Worm (Caenorhabditis elegans) whole organism, L2 larva: ENCODE measurements around the gene F59G1.8.
A peak's percentile ranks its signal among the peaks of the same experiment; 100 is the strongest.

Experiments used
- C34F6.9 ChIP-seq: fragments of 150-350 bp; optimal IDR thresholded peaks from 2 replicates; lab custom pipeline; 2014; ENCODE audit warnings: missing biosample characterization, missing genetic modification characterization
- R02D3.7 ChIP-seq: fragments of 150-350 bp; optimal IDR thresholded peaks from 2 replicates; lab custom pipeline; 2014; ENCODE audit warnings: missing biosample characterization, missing genetic modification characterization
- Y55F3AM.14 ChIP-seq: fragments of 200-800 bp; sonication (Bioruptor generic); optimal IDR thresholded peaks from 2 replicates; lab custom pipeline; 2018; ENCODE audit warnings: mild to moderate bottlenecking, missing genetic modification characterization, missing compliant biosample characterization
- ZK546.5 ChIP-seq: sonication (generic microtip); optimal IDR thresholded peaks from 2 replicates; lab custom pipeline; 2017; ENCODE audit warnings: missing biosample characterization, missing genetic modification characterization
- alr-1 ChIP-seq: fragments of 150-350 bp; optimal IDR thresholded peaks from 2 replicates; lab custom pipeline; 2014; ENCODE audit warnings: missing biosample characterization, missing genetic modification characterization
- aly-2 ChIP-seq: fragments of 150-350 bp; optimal IDR thresholded peaks from 2 replicates; lab custom pipeline; 2014; ENCODE audit warnings: missing biosample characterization, missing genetic modification characterization
- blmp-1 ChIP-seq: sonication (generic microtip); optimal IDR thresholded peaks from 2 replicates; lab custom pipeline; 2017; ENCODE audit warnings: missing genetic modification characterization, mild to moderate bottlenecking, missing compliant biosample characterization, antibody characterized with exemption, moderate library complexity; ENCODE audit not compliant: insufficient read depth
- ceh-16 ChIP-seq: fragments of 150-350 bp; optimal IDR thresholded peaks from 2 replicates; lab custom pipeline; 2014; ENCODE audit warnings: missing biosample characterization, missing genetic modification characterization
- crh-2 ChIP-seq: sonication (generic microtip); optimal IDR thresholded peaks from 2 replicates; lab custom pipeline; 2017; ENCODE audit warnings: missing biosample characterization, missing genetic modification characterization
- dmd-4 ChIP-seq: sonication (generic microtip); optimal IDR thresholded peaks from 2 replicates; lab custom pipeline; 2017; ENCODE audit warnings: missing biosample characterization, missing genetic modification characterization
- egl-27 ChIP-seq: sonication (generic microtip); optimal IDR thresholded peaks from 3 replicates; lab custom pipeline; 2017; ENCODE audit warnings: missing biosample characterization, missing genetic modification reagents, missing genetic modification characterization
- elt-1 ChIP-seq: fragments of 150-350 bp; optimal IDR thresholded peaks from 2 replicates; lab custom pipeline; 2014; ENCODE audit warnings: missing biosample characterization, missing genetic modification characterization
- elt-3 ChIP-seq: sonication (generic microtip); optimal IDR thresholded peaks from 2 replicates; lab custom pipeline; 2017; ENCODE audit warnings: missing biosample characterization, missing genetic modification characterization
- fos-1 ChIP-seq: fragments of 150-350 bp; optimal IDR thresholded peaks from 2 replicates; lab custom pipeline; 2014; ENCODE audit warnings: missing biosample characterization, missing genetic modification characterization
- gmeb-1 ChIP-seq: fragments of 150-350 bp; optimal IDR thresholded peaks from 2 replicates; lab custom pipeline; 2014; ENCODE audit warnings: missing biosample characterization, missing genetic modification characterization
- lin-13 ChIP-seq: fragments of 150-350 bp; optimal IDR thresholded peaks from 2 replicates; lab custom pipeline; 2014; ENCODE audit warnings: missing biosample characterization, missing genetic modification reagents, missing genetic modification characterization
- lin-39 ChIP-seq: fragments of 150-350 bp; optimal IDR thresholded peaks from 2 replicates; lab custom pipeline; 2014; ENCODE audit warnings: missing biosample characterization, missing genetic modification reagents, missing genetic modification characterization
- lsy-2 ChIP-seq, 2 experiments: fragments of 150-350 bp in 1 of 2; sonication (generic microtip) in 1 of 2; optimal IDR thresholded peaks; 2 replicates each; lab custom pipeline; 2014 to 2017; ENCODE audit warnings: missing biosample characterization in 2 of 2, missing genetic modification characterization in 2 of 2
- mab-5 ChIP-seq: fragments of 150-350 bp; optimal IDR thresholded peaks from 2 replicates; lab custom pipeline; 2014; ENCODE audit warnings: missing biosample characterization, missing genetic modification characterization
- mbf-1 ChIP-seq: sonication (generic microtip); optimal IDR thresholded peaks from 2 replicates; lab custom pipeline; 2017; ENCODE audit warnings: missing biosample characterization, missing genetic modification characterization
- nhr-10 ChIP-seq: sonication (generic microtip); optimal IDR thresholded peaks from 2 replicates; lab custom pipeline; 2017; ENCODE audit warnings: missing biosample characterization, missing genetic modification characterization
- nhr-11 ChIP-seq: fragments of 150-350 bp; optimal IDR thresholded peaks from 2 replicates; lab custom pipeline; 2014; ENCODE audit warnings: missing biosample characterization, missing genetic modification characterization
- nhr-129 ChIP-seq: fragments of 150-350 bp; optimal IDR thresholded peaks from 2 replicates; lab custom pipeline; 2014; ENCODE audit warnings: missing biosample characterization, missing genetic modification characterization
- nhr-21 ChIP-seq: fragments of 150-350 bp; optimal IDR thresholded peaks from 2 replicates; lab custom pipeline; 2014; ENCODE audit warnings: missing biosample characterization, missing genetic modification characterization
- nhr-23 ChIP-seq: fragments of 150-350 bp; optimal IDR thresholded peaks from 2 replicates; lab custom pipeline; 2014; ENCODE audit warnings: missing biosample characterization, missing genetic modification reagents, missing genetic modification characterization
- nhr-237 ChIP-seq: fragments of 150-350 bp; optimal IDR thresholded peaks from 2 replicates; lab custom pipeline; 2014; ENCODE audit warnings: missing biosample characterization, missing genetic modification characterization
- nhr-25 ChIP-seq: fragments of 150-350 bp; sonication (generic microtip); optimal IDR thresholded peaks from 3 replicates; lab custom pipeline; 2014; ENCODE audit warnings: missing biosample characterization, missing genetic modification characterization
- nhr-6 ChIP-seq: fragments of 150-350 bp; optimal IDR thresholded peaks from 2 replicates; lab custom pipeline; 2014; ENCODE audit warnings: missing biosample characterization, missing genetic modification characterization
- peb-1 ChIP-seq: fragments of 150-350 bp; optimal IDR thresholded peaks from 2 replicates; lab custom pipeline; 2014; ENCODE audit warnings: missing biosample characterization, missing genetic modification characterization
- sem-4 ChIP-seq: fragments of 150-350 bp; optimal IDR thresholded peaks from 2 replicates; lab custom pipeline; 2014; ENCODE audit warnings: missing biosample characterization, missing genetic modification reagents, missing genetic modification characterization
- skn-1 ChIP-seq: sonication (generic microtip); optimal IDR thresholded peaks from 2 replicates; lab custom pipeline; 2017; ENCODE audit warnings: missing biosample characterization, missing genetic modification characterization
- sma-3 ChIP-seq: sonication (generic microtip); optimal IDR thresholded peaks from 2 replicates; lab custom pipeline; 2016; ENCODE audit warnings: missing genetic modification reagents, missing genetic modification characterization, missing compliant biosample characterization
- sma-9 ChIP-seq, 2 experiments: fragments of 150-350 bp in 1 of 2; sonication (generic microtip) in 1 of 2; optimal IDR thresholded peaks; 2 replicates each; lab custom pipeline; 2014 to 2016; ENCODE audit warnings: missing genetic modification characterization in 2 of 2, mild to moderate bottlenecking in 1 of 2, missing biosample characterization in 1 of 2, missing compliant biosample characterization in 1 of 2, missing genetic modification reagents in 1 of 2, moderate library complexity in 1 of 2
- snpc-4 ChIP-seq: fragments of 150-350 bp; optimal IDR thresholded peaks from 2 replicates; lab custom pipeline; 2014; ENCODE audit warnings: missing biosample characterization, missing genetic modification characterization
- unc-39 ChIP-seq: fragments of 150-350 bp; optimal IDR thresholded peaks from 2 replicates; lab custom pipeline; 2014; ENCODE audit warnings: missing biosample characterization, missing genetic modification characterization
- unc-55 ChIP-seq: fragments of 150-350 bp; sonication (generic microtip); optimal IDR thresholded peaks from 3 replicates; lab custom pipeline; 2014; ENCODE audit warnings: missing biosample characterization, missing genetic modification reagents, missing genetic modification characterization
- unc-62 ChIP-seq: fragments of 150-350 bp; optimal IDR thresholded peaks from 2 replicates; lab custom pipeline; 2014; ENCODE audit warnings: missing biosample characterization, missing genetic modification reagents, missing genetic modification characterization
- zag-1 ChIP-seq: fragments of 150-350 bp; optimal IDR thresholded peaks from 2 replicates; lab custom pipeline; 2014; ENCODE audit warnings: missing biosample characterization, missing genetic modification characterization
- ztf-1 ChIP-seq: fragments of 200-800 bp; sonication (Bioruptor generic); conservative IDR thresholded peaks from 2 replicates; pipeline ENCODE4 v1.3.6; 2022; ENCODE audit warnings: missing genetic modification characterization, missing compliant biosample characterization
- ztf-4 ChIP-seq: fragments of 150-350 bp; optimal IDR thresholded peaks from 2 replicates; lab custom pipeline; 2014; ENCODE audit warnings: missing biosample characterization, missing genetic modification characterization

The F59G1.8 gene

DNA sequence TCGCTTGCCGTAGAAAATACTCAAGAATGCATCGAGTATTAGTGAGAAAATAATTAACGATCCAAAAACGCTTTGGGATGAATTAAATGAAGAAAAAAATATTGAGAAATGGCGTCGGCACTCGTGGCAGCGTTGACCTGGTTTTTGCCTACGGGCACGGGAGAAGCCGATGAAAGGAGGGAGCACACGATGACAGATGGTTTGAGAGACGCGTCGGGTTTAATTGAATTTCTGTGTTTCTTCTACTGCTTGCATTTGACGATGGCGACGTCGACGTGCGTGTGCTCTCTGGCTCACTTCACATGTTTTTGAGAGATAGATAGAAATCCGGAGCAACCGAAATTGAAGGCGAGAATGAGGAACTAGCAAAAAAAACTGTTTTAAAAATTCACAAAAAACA, 44.3 kb downstream of the F59G1.8 start:
- TF ChIP-seq nhr-237: no peak
- no peak for TF ChIP-seq skn-1 (tag; lab: Kevin White, UChicago)
- TF ChIP-seq zag-1: no peak
- TF ChIP-seq nhr-129 (tag; lab: Kevin White, UChicago): no peak
- no peak for TF ChIP-seq R02D3.7
- no peak for TF ChIP-seq nhr-11 (tag; lab: Kevin White, UChicago)
- no peak for TF ChIP-seq nhr-10 (tag; lab: Kevin White, UChicago)

ce11 chrII:5951745-5952144, 45.4 kb downstream of the F59G1.8 start:
- TF ChIP-seq Y55F3AM.14 (GFP tag; lab: Kevin White, UChicago): no peak
- TF ChIP-seq nhr-10 (tag; lab: Kevin White, UChicago): no peak
- TF ChIP-seq C34F6.9 (tag; lab: Kevin White, UChicago): no peak
- no peak for TF ChIP-seq lin-13 (GFP tag; lab: Kevin White, UChicago)
- TF ChIP-seq elt-3 (tag; lab: Kevin White, UChicago): no peak
- TF ChIP-seq egl-27: no peak
- TF ChIP-seq nhr-11 (tag; lab: Kevin White, UChicago): no peak
- no peak for TF ChIP-seq elt-1
- no peak for TF ChIP-seq peb-1 (tag; lab: Kevin White, UChicago)
- no peak for TF ChIP-seq lsy-2 (tag; optimal IDR thresholded peaks at IDR 0.05; lab: Kevin White, UChicago)
- no peak for TF ChIP-seq nhr-23 (tag; lab: Kevin White, UChicago)
- no peak for TF ChIP-seq nhr-21
- TF ChIP-seq fos-1 (tag; lab: Kevin White, UChicago): no peak
- TF ChIP-seq ztf-4 (tag; lab: Kevin White, UChicago): no peak
- no peak for TF ChIP-seq skn-1 (tag; lab: Kevin White, UChicago)
- TF ChIP-seq alr-1: no peak
- no peak for TF ChIP-seq aly-2
- no peak for TF ChIP-seq nhr-25 (tag; lab: Kevin White, UChicago)

ce11 chrII:5952214-5952613, 45.8 kb downstream of the F59G1.8 start:
- peak; percentile 13 for TF ChIP-seq nhr-129 (tag; lab: Kevin White, UChicago)
- no peak for TF ChIP-seq mbf-1 (tag; lab: Kevin White, UChicago)
- no peak for TF ChIP-seq alr-1
- no peak for TF ChIP-seq nhr-21
- no peak for TF ChIP-seq aly-2
- TF ChIP-seq mab-5 (tag; lab: Kevin White, UChicago): peak; percentile 28
- peak; percentile 32 for TF ChIP-seq sma-9 (GFP tag; optimal IDR thresholded peaks at IDR 0.05; lab: Kevin White, UChicago)
- no peak for TF ChIP-seq sma-9 (tag; optimal IDR thresholded peaks at IDR 0.05; lab: Kevin White, UChicago)
- peak in 1 of 2 experiments; percentile 39 for TF ChIP-seq lsy-2 (tag; optimal IDR thresholded peaks at IDR 0.05; lab: Kevin White, UChicago)
- no peak for TF ChIP-seq C34F6.9 (tag; lab: Kevin White, UChicago)
- TF ChIP-seq peb-1 (tag; lab: Kevin White, UChicago): no peak

ce11 chrII:5955638-5956167, 49.3 kb downstream of the F59G1.8 start:
- no peak for TF ChIP-seq blmp-1 (tag; lab: Kevin White, UChicago)
- TF ChIP-seq nhr-25 (tag; lab: Kevin White, UChicago): no peak
- no peak for TF ChIP-seq Y55F3AM.14 (GFP tag; lab: Kevin White, UChicago)
- TF ChIP-seq crh-2: peak; percentile 0
- TF ChIP-seq alr-1: no peak
- TF ChIP-seq lin-13 (GFP tag; lab: Kevin White, UChicago): no peak
- no peak for TF ChIP-seq unc-39 (tag; lab: Kevin White, UChicago)
- no peak for TF ChIP-seq ztf-1
- no peak for TF ChIP-seq gmeb-1 (tag; lab: Kevin White, UChicago)
- TF ChIP-seq nhr-129 (tag; lab: Kevin White, UChicago): peak; percentile 26
- TF ChIP-seq nhr-11 (tag; lab: Kevin White, UChicago): no peak
- no peak for TF ChIP-seq lin-39 (tag; lab: Kevin White, UChicago)
- TF ChIP-seq nhr-6: no peak
- TF ChIP-seq lsy-2 (tag; optimal IDR thresholded peaks at IDR 0.05; lab: Kevin White, UChicago): peak in 1 of 2 experiments; percentile 2
- TF ChIP-seq ZK546.5: no peak
- TF ChIP-seq egl-27: no peak
- TF ChIP-seq elt-3 (tag; lab: Kevin White, UChicago): no peak
- TF ChIP-seq skn-1 (tag; lab: Kevin White, UChicago): no peak
- no peak for TF ChIP-seq nhr-237
- TF ChIP-seq nhr-21: no peak
- no peak for TF ChIP-seq elt-1
- TF ChIP-seq nhr-23 (tag; lab: Kevin White, UChicago): no peak
- TF ChIP-seq sma-9 (GFP tag; optimal IDR thresholded peaks at IDR 0.05; lab: Kevin White, UChicago): no peak
- TF ChIP-seq sma-9 (tag; optimal IDR thresholded peaks at IDR 0.05; lab: Kevin White, UChicago): no peak
- peak; percentile 21 for TF ChIP-seq C34F6.9 (tag; lab: Kevin White, UChicago)
- TF ChIP-seq unc-55 (GFP tag; lab: Kevin White, UChicago): peak; percentile 77
- TF ChIP-seq sma-3 (GFP tag; lab: Kevin White, UChicago): no peak
- TF ChIP-seq unc-62 (GFP tag; lab: Kevin White, UChicago): no peak
- no peak for TF ChIP-seq peb-1 (tag; lab: Kevin White, UChicago)
- no peak for TF ChIP-seq fos-1 (tag; lab: Kevin White, UChicago)
- TF ChIP-seq mbf-1 (tag; lab: Kevin White, UChicago): no peak
- no peak for TF ChIP-seq ceh-16 (tag; lab: Kevin White, UChicago)
- TF ChIP-seq snpc-4 (tag; lab: Kevin White, UChicago): no peak
- no peak for TF ChIP-seq mab-5 (tag; lab: Kevin White, UChicago)
- no peak for TF ChIP-seq sem-4
- TF ChIP-seq dmd-4 (tag; lab: Kevin White, UChicago): no peak
- TF ChIP-seq nhr-10 (tag; lab: Kevin White, UChicago): no peak
